Fruit fly (Drosophila melanogaster) S2 (cell line): ENCODE results near the gene CG32263.

ENCODE experiments used
- CG8478 ChIP-seq: fragments of >200 bp; optimal IDR thresholded peaks from 2 replicates; lab custom pipeline; 2018
- CTCF ChIP-seq, 2 experiments: fragments of >200 bp; optimal IDR thresholded peaks; 2 replicates each; lab custom pipeline; 2018

dm6 chr3L:3787077-3787433 lies 23.9 kb downstream of the CG32263 start:
- no peak for TF ChIP-seq CG8478
- TF ChIP-seq CTCF (optimal IDR thresholded peaks at IDR 0.05; lab: Kevin White, UChicago): no peak
